Fruit fly (Drosophila melanogaster): ENCODE results near the gene RagA-B.
A peak's percentile ranks its signal among the peaks of the same experiment; 100 is the strongest.

The RagA-B gene

DNA sequence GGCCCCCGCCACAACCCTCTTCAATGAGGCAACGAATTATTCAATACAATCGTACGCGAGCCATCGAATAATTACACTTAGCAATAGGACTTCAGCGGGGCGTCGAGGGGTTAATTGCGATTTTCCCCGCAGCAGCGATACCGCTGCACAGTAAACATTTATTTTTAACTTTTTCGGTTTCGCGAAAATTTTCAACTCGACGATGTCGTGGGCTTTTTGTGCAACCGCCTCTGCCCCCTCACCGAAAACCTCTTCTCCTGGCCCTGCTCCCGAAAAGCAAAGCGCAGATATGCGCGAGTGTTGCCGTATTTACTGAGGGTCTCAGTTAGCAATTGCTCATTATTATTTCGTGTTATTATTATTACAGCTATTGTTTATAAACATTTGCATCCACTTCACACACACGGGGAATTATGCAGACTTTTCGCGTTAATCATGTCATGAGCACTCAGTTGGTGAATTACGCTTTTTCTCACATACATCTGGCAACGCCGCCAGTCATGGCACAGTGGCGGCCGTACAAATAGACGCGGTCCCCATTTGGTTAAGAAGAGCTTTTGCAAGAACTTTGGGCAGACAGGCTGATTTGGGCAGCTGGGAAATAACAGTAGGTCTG, 29.8 kb upstream of the RagA-B start (continued):
- TF ChIP-seq Sry-β (GFP tag; optimal IDR thresholded peaks at IDR 0.05) (no peak), CG1792 (GFP tag; optimal IDR thresholded peaks at IDR 0.05) (peak; percentile 18), her (GFP tag; optimal IDR thresholded peaks at IDR 0.05) (peak; percentile 19), Deaf1 (tag; optimal IDR thresholded peaks at IDR 0.05) (no peak), CG2202 (tag; optimal IDR thresholded peaks at IDR 0.05) (peak; percentile 9), gem (tag; optimal IDR thresholded peaks at IDR 0.05) (no peak), CG17568 (GFP tag; optimal IDR thresholded peaks at IDR 0.05) (no peak), Fer3 (tag; optimal IDR thresholded peaks at IDR 0.05) (no peak), HLH4C (GFP tag; IDR thresholded peaks at IDR 0.05; ENCODE audit: partially characterized antibody) (no peak), CG12299 (tag; optimal IDR thresholded peaks at IDR 0.05) (no peak), CG34422 (GFP tag; IDR thresholded peaks at IDR 0.05) (peak; percentile 52; the same call in 1 of the 3 replicates), jumu (GFP tag; optimal IDR thresholded peaks at IDR 0.05) (peak; percentile 49), CG4360 (GFP tag; IDR thresholded peaks at IDR 0.05) (no peak), CG11723 (GFP tag; optimal IDR thresholded peaks at IDR 0.05) (no peak), CG7786 (GFP tag; optimal IDR thresholded peaks at IDR 0.05) (peak; percentile 65), CG15601 (tag; optimal IDR thresholded peaks at IDR 0.05) (peak; percentile 28), CG8359 (GFP tag; optimal IDR thresholded peaks at IDR 0.05; ENCODE audit: borderline replicate concordance) (no peak), Drgx (GFP tag; IDR thresholded peaks at IDR 0.05) (peak; percentile 12), Doc2 (GFP tag; IDR thresholded peaks at IDR 0.05) (no peak), Ets65A (GFP tag) (peak; percentile 78), D19B (GFP tag; optimal IDR thresholded peaks at IDR 0.05) (no peak), CG32532 (GFP tag; IDR thresholded peaks at IDR 0.05) (peak; percentile 34; the same call in 1 of the 2 replicates), CG6854 (GFP tag; optimal IDR thresholded peaks at IDR 0.05) (no peak), CG13624 (GFP tag; optimal IDR thresholded peaks at IDR 0.05) (peak; percentile 80), CG7928 (GFP tag; optimal IDR thresholded peaks at IDR 0.05) (peak; percentile 4), en (GFP tag; optimal IDR thresholded peaks at IDR 0.05) (peak; percentile 45), CG17361 (GFP tag; IDR thresholded peaks at IDR 0.05) (peak; percentile 26; the same call in 1 of the 3 replicates), ind (GFP tag; optimal IDR thresholded peaks at IDR 0.05) (no peak), sim (GFP tag; IDR thresholded peaks at IDR 0.05) (no peak), mam (GFP tag; optimal IDR thresholded peaks at IDR 0.05) (peak; percentile 61), CG12769 (tag; optimal IDR thresholded peaks at IDR 0.05) (no peak), psq (GFP tag; optimal IDR thresholded peaks at IDR 0.05) (no peak), fu2 (GFP tag; optimal IDR thresholded peaks at IDR 0.05) (peak; percentile 53), Aef1 (GFP tag; IDR thresholded peaks at IDR 0.05) (no peak), fd3F (GFP tag; optimal IDR thresholded peaks at IDR 0.05) (no peak), Hr51 (GFP tag; optimal IDR thresholded peaks at IDR 0.05) (no peak), CG12236 (GFP tag; optimal IDR thresholded peaks at IDR 0.05) (peak; percentile 0), Gsc (GFP tag; IDR thresholded peaks at IDR 0.05) (no peak), Scr (GFP tag; IDR thresholded peaks at IDR 0.05; ENCODE audit: partially characterized antibody) (peak; percentile 46; the same call in 1 of the 2 replicates), CG17912 (GFP tag; optimal IDR thresholded peaks at IDR 0.05) (no peak), CG2129 (GFP tag; IDR thresholded peaks at IDR 0.05; ENCODE audit: partially characterized antibody) (no peak), kni (GFP tag; optimal IDR thresholded peaks at IDR 0.05) (peak; percentile 57), Dref (GFP tag; IDR thresholded peaks at IDR 0.05) (0 out of 2 replicates have a peak, but pooled peaks have one; percentile 23), CG16863 (GFP tag; optimal IDR thresholded peaks at IDR 0.05) (peak; percentile 38), chif (GFP tag; optimal IDR thresholded peaks at IDR 0.05) (peak in 1 of 2 experiments; percentile 42), Rx (GFP tag; IDR thresholded peaks at IDR 0.05) (no peak), sr (GFP tag; IDR thresholded peaks at IDR 0.05) (0 out of 3 replicates have a peak, but pooled peaks have one; percentile 53), run (tag; optimal IDR thresholded peaks at IDR 0.05) (no peak), da (GFP tag; optimal IDR thresholded peaks at IDR 0.05) (no peak), tll (GFP tag; optimal IDR thresholded peaks at IDR 0.05) (no peak)
